Worm (Caenorhabditis elegans): ENCODE measurements around the gene T05A7.12.
"Not testable (repeated sequence)": the region's sequence is repeated elsewhere in the genome, so short reads cannot be mapped to it uniquely, and the experiment has no call there.

T05A7.12 gene

DNA sequence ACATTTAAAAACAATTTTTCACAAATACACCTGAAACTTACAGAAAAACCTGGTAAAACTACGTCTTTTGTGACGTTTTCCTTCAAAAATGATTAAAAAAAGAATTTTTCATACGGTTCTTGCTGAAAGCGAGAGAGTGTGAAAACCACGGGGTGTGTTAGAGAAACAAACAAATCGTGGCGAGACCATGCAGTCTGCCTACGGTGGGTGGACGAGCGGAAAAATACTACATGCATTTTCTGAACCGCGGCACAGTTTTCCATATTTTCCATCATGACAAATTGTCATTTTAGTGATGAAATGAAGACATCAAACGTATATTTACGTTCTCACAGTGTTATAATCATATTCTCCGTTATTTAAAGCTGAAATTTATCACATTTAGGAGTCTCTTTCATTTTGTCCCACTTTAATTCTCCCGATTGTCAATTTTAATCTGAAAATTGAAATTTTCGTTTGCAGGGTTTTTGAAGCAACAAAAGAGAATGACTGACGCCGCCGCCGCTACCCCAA is 43.3 kb upstream of the T05A7.12 start, which contains the start of the genes F10G7.9 and tsn-1 (continued):
- TF ChIP-seq attf-4 (tag; optimal IDR thresholded peaks at IDR 0.05) (no peak), php-3 (GFP tag; IDR thresholded peaks at IDR 0.05) (no peak), sdz-12 (GFP tag; optimal IDR thresholded peaks at IDR 0.05) (no peak)

DNA sequence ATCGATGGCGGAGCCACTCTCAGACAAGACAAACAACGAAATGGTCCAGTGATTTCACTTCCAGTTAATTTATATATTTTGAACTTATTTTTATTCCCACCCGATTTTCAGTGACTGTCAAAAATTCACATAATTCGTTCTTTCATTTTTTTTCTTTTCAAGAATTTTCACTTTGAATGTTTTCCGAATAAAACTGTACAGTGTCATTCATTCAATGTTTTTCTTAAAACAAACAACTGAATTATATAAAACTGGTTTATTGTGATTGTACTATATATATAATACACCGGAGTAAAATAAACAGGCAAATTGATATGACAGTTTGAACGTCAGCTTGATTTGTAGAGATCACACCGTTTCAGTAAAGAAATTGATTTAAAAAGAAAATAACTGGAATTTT is 39.9 kb upstream of the T05A7.12 start:
- TF ChIP-seq unc-130 (GFP tag; optimal IDR thresholded peaks at IDR 0.05) (peak; percentile 7), ceh-62 (tag; optimal IDR thresholded peaks at IDR 0.05) (no peak), F49E8.2 (tag; optimal IDR thresholded peaks at IDR 0.05; ENCODE audit: borderline replicate concordance) (peak; percentile 9), lin-38 (GFP tag; IDR thresholded peaks at IDR 0.05) (peak; percentile 61), mep-1 (tag; optimal IDR thresholded peaks at IDR 0.05) (peak; percentile 7), mdl-1 (tag; optimal IDR thresholded peaks at IDR 0.05) (no peak)

DNA sequence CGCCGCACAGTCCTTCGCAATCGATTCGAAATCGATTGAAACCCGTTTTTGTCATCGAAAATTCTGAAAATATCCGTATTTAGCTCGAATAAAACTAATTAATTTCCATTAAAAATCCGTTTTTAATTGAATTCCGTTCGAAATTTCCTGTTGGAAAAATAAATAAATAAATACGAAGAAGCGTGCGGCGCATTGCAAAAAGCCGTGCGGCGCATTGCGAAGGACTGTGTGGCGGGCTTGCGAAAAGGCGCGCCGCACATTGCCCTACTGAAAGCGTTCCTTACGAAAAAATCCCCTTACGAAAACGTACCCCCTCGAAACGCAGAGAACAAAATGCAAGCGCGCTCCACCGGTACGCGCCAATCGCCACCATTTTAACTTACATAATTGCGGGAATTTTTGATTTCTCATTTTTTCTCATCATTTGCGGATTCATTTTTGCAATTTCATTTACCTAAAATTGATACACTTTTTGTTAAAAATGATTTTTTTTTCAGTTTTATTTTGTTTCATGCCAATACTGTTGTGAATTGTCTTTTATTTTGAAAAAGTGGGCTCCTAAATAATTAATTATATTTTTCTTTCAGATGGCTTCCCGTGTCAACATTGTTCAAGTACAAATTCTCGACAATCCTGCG is 38.5 kb upstream of the T05A7.12 start, which contains the start of gene unc-85:
unc-85 (plus strand) TSS at position 588 of the 638 bp plus-strand sequence.
- TF ChIP-seq zfp-3 (GFP tag; conservative IDR thresholded peaks at IDR 0.05) (peak; percentile 85), Y75B8A.6 (GFP tag; IDR thresholded peaks at IDR 0.05) (peak; percentile 89), dmd-6 (GFP tag; IDR thresholded peaks at IDR 0.05) (peak; percentile 83), daf-16 (GFP tag; optimal IDR thresholded peaks at IDR 0.05) (peak in 1 of 2 experiments; percentile 41), daf-16 (tag; optimal IDR thresholded peaks at IDR 0.05) (peak; percentile 32), lin-38 (GFP tag; IDR thresholded peaks at IDR 0.05) (peak; percentile 99), mep-1 (tag; optimal IDR thresholded peaks at IDR 0.05) (peak; percentile 82), ceh-20 (GFP tag; IDR thresholded peaks at IDR 0.05) (peak; percentile 90), nhr-77 (tag; optimal IDR thresholded peaks at IDR 0.05) (peak; percentile 23), rbr-2 (tag; optimal IDR thresholded peaks at IDR 0.05) (peak; percentile 78), mdt-29 (GFP tag; IDR thresholded peaks at IDR 0.05) (peak; percentile 57; the same call in 1 of the 2 replicates), dmd-9 (GFP tag; IDR thresholded peaks at IDR 0.05) (peak; percentile 78), mes-2 (tag; optimal IDR thresholded peaks at IDR 0.05; ENCODE audit: poor library complexity, severe bottlenecking) (peak; percentile 87), hlh-11 (tag; optimal IDR thresholded peaks at IDR 0.05) (peak; percentile 72), pha-4 (GFP tag; IDR thresholded peaks at IDR 0.05) (peak; percentile 90), lin-29 (GFP tag; IDR thresholded peaks at IDR 0.05) (peak; percentile 65; the same call in 1 of the 2 replicates), ZK337.2 (GFP tag; IDR thresholded peaks at IDR 0.05) (peak; percentile 55; the same call in 1 of the 2 replicates), lim-7 (GFP tag; IDR thresholded peaks at IDR 0.05) (peak; percentile 62; the same call in 1 of the 2 replicates), madf-5 (GFP tag; IDR thresholded peaks at IDR 0.05) (peak; percentile 53 to 61; a peak in 1 of 4 replicates), saeg-2 (GFP tag; IDR thresholded peaks at IDR 0.05) (peak; percentile 74; the same call in 1 of the 2 replicates), nhr-11 (tag; optimal IDR thresholded peaks at IDR 0.05) (peak; percentile 43), lin-1 (GFP tag; IDR thresholded peaks at IDR 0.05) (peak; percentile 88), egl-43 (GFP tag; IDR thresholded peaks at IDR 0.05) (peak; percentile 82), snpc-1.2 (GFP tag; IDR thresholded peaks at IDR 0.05) (peak; percentile 89), nhr-6 (tag; optimal IDR thresholded peaks at IDR 0.05) (peak; percentile 33), nhr-48 (tag; optimal IDR thresholded peaks at IDR 0.05) (peak; percentile 22), mdl-1 (tag; optimal IDR thresholded peaks at IDR 0.05) (peak in 1 of 2 experiments; percentile 16), dpl-1 (GFP tag; optimal IDR thresholded peaks at IDR 0.05) (peak; percentile 59), arid-1 (GFP tag; conservative IDR thresholded peaks at IDR 0.05) (peak; percentile 87), unc-130 (GFP tag; optimal IDR thresholded peaks at IDR 0.05) (peak; percentile 80), dmd-8 (GFP tag; IDR thresholded peaks at IDR 0.05) (0 out of 2 replicates have a peak, but pooled peaks have one; percentile 44), spr-1 (tag; optimal IDR thresholded peaks at IDR 0.05) (peak; percentile 70), nhr-42 (GFP tag; IDR thresholded peaks at IDR 0.05) (peak; percentile 88), set-16 (GFP tag; IDR thresholded peaks at IDR 0.05) (peak; percentile 79), Y48G9A.11 (GFP tag; IDR thresholded peaks at IDR 0.05) (peak; percentile 92), hif-1 (tag; optimal IDR thresholded peaks at IDR 0.05) (peak in 1 of 2 experiments; percentile 61), ctbp-1 (GFP tag; IDR thresholded peaks at IDR 0.05) (peak; percentile 87), lin-13 (GFP tag; optimal IDR thresholded peaks at IDR 0.05) (peak; percentile 24), ceh-28 (tag; optimal IDR thresholded peaks at IDR 0.05) (peak; percentile 2)
- not testable (repeated sequence) for TF ChIP-seq pha-4 (tag; optimal IDR thresholded peaks at IDR 0.05)
